Fruit fly (Drosophila melanogaster) whole organism, prepupa: ENCODE results near the gene RpL37-1.

Experiments
- CG10631 ChIP-seq: fragments of 200-800 bp; sonication (Bioruptor generic); optimal IDR thresholded peaks from 2 replicates; lab custom pipeline; 2016; ENCODE audit warnings: missing biosample characterization, missing genetic modification characterization
- CG10669 ChIP-seq: fragments of 200-800 bp; sonication (Bioruptor generic); optimal IDR thresholded peaks from 3 replicates; lab custom pipeline; 2018; ENCODE audit warnings: missing biosample characterization, mild to moderate bottlenecking, missing genetic modification characterization, moderate library complexity
- CG11294 ChIP-seq: fragments of 200-800 bp; sonication (Bioruptor generic); IDR thresholded peaks from 2 replicates; pipeline ENCODE4 v1.3.6; 2022; ENCODE audit warnings: missing biosample characterization, missing genetic modification characterization
- CG11762 ChIP-seq: fragments of 200-800 bp; sonication (Bioruptor generic); optimal IDR thresholded peaks from 3 replicates; lab custom pipeline; 2016; ENCODE audit warnings: missing biosample characterization, missing genetic modification characterization; ENCODE audit not compliant: insufficient read depth
- CG11902 ChIP-seq: fragments of 200-800 bp; sonication (Bioruptor generic); optimal IDR thresholded peaks from 3 replicates; lab custom pipeline; 2016; ENCODE audit warnings: missing biosample characterization, missing genetic modification characterization
- CG15336 ChIP-seq: fragments of 200-800 bp; sonication (Bioruptor generic); IDR thresholded peaks from 2 replicates; pipeline ENCODE4 v1.3.6; 2022; ENCODE audit warnings: missing biosample characterization, missing genetic modification characterization
- CG1621 ChIP-seq: fragments of 200-800 bp; sonication (Bioruptor generic); optimal IDR thresholded peaks from 3 replicates; lab custom pipeline; 2018; ENCODE audit warnings: missing biosample characterization, mild to moderate bottlenecking, missing genetic modification characterization
- CG16779 ChIP-seq: fragments of 200-800 bp; sonication (Bioruptor generic); optimal IDR thresholded peaks from 3 replicates; lab custom pipeline; 2017; ENCODE audit warnings: missing biosample characterization, mild to moderate bottlenecking, missing genetic modification characterization
- CG3032 ChIP-seq: fragments of 200-800 bp; optimal IDR thresholded peaks from 2 replicates; lab custom pipeline; 2019; ENCODE audit warnings: missing biosample characterization, mild to moderate bottlenecking, missing genetic modification characterization, moderate library complexity
- CG31627 ChIP-seq: fragments of 200-800 bp; sonication (Bioruptor generic); optimal IDR thresholded peaks from 3 replicates; lab custom pipeline; 2016; ENCODE audit warnings: missing biosample characterization, missing genetic modification characterization
- CG3919 ChIP-seq: fragments of 200-800 bp; sonication (Bioruptor generic); optimal IDR thresholded peaks from 3 replicates; lab custom pipeline; 2016; ENCODE audit warnings: missing biosample characterization, missing genetic modification characterization
- CG4318 ChIP-seq: fragments of 200-800 bp; sonication (Bioruptor generic); optimal IDR thresholded peaks from 3 replicates; lab custom pipeline; 2017; ENCODE audit warnings: missing biosample characterization, mild to moderate bottlenecking, missing genetic modification characterization
- CG6163 ChIP-seq: fragments of 200-800 bp; sonication (Bioruptor generic); IDR thresholded peaks from 3 replicates; pipeline ENCODE4 v1.3.6; 2022; ENCODE audit warnings: missing biosample characterization, missing genetic modification characterization
- CG6276 ChIP-seq: fragments of 200-800 bp; sonication (Bioruptor generic); optimal IDR thresholded peaks from 2 replicates; lab custom pipeline; 2017; ENCODE audit warnings: missing biosample characterization, mild to moderate bottlenecking, missing genetic modification characterization
- CG6792 ChIP-seq: fragments of 200-800 bp; sonication (Bioruptor generic); optimal IDR thresholded peaks from 3 replicates; lab custom pipeline; 2016; ENCODE audit warnings: missing biosample characterization, missing genetic modification characterization
- CG6808 ChIP-seq: fragments of 200-800 bp; sonication (Bioruptor generic); optimal IDR thresholded peaks from 3 replicates; lab custom pipeline; 2017; ENCODE audit warnings: missing biosample characterization, missing genetic modification characterization, mild to moderate bottlenecking, moderate library complexity, missing genetic modification reagents
- CG7368 ChIP-seq: fragments of 200-800 bp; sonication (Bioruptor generic); optimal IDR thresholded peaks from 3 replicates; lab custom pipeline; 2016; ENCODE audit warnings: missing biosample characterization, missing genetic modification characterization
- CG8119 ChIP-seq: fragments of 200-800 bp; sonication (Bioruptor generic); IDR thresholded peaks from 3 replicates; pipeline ENCODE4 v1.3.6; 2022; ENCODE audit warnings: missing biosample characterization, missing genetic modification characterization
- CG8319 ChIP-seq: fragments of 200-800 bp; sonication (Bioruptor generic); optimal IDR thresholded peaks from 3 replicates; lab custom pipeline; 2016; ENCODE audit warnings: missing biosample characterization, missing genetic modification characterization
- CG8632 ChIP-seq: fragments of 200-800 bp; sonication (Bioruptor generic); optimal IDR thresholded peaks from 3 replicates; lab custom pipeline; 2016; ENCODE audit warnings: missing biosample characterization, missing genetic modification characterization
- CG9139 ChIP-seq: fragments of 200-800 bp; sonication (Bioruptor generic); optimal IDR thresholded peaks from 3 replicates; lab custom pipeline; 2017; ENCODE audit warnings: missing biosample characterization, mild to moderate bottlenecking, missing genetic modification characterization
- Eip75B ChIP-seq: fragments of 200-800 bp; sonication (Bioruptor generic); optimal IDR thresholded peaks from 3 replicates; lab custom pipeline; 2016; ENCODE audit warnings: missing biosample characterization, missing genetic modification characterization
- Eip78C ChIP-seq: fragments of 200-800 bp; sonication (Bioruptor generic); peaks from one replicate; lab custom pipeline; 2016; ENCODE audit warnings: missing biosample characterization, missing genetic modification characterization
- Ets96B ChIP-seq: fragments of 200-800 bp; optimal IDR thresholded peaks from 2 replicates; lab custom pipeline; 2019; ENCODE audit warnings: missing biosample characterization, mild to moderate bottlenecking, missing genetic modification characterization, moderate library complexity
- Gug ChIP-seq: fragments of 200-800 bp; sonication (Bioruptor generic); IDR thresholded peaks from 2 replicates; pipeline ENCODE4 v1.3.6; 2022; ENCODE audit warnings: missing biosample characterization, missing genetic modification characterization
- Hr39 ChIP-seq: fragments of 200-800 bp; sonication (Bioruptor generic); optimal IDR thresholded peaks from 2 replicates; lab custom pipeline; 2016; ENCODE audit warnings: missing biosample characterization, missing genetic modification characterization
- Hr4 ChIP-seq: fragments of 200-800 bp; sonication (Bioruptor generic); optimal IDR thresholded peaks from 3 replicates; lab custom pipeline; 2016; ENCODE audit warnings: missing biosample characterization, missing genetic modification characterization
- Lpt ChIP-seq: fragments of 200-800 bp; sonication (Bioruptor generic); optimal IDR thresholded peaks from 3 replicates; lab custom pipeline; 2016; ENCODE audit warnings: missing biosample characterization, missing genetic modification characterization
- Met ChIP-seq: fragments of 200-800 bp; sonication (Bioruptor generic); optimal IDR thresholded peaks from 3 replicates; lab custom pipeline; 2016; ENCODE audit warnings: missing biosample characterization, missing genetic modification characterization
- OdsH ChIP-seq: fragments of 200-800 bp; sonication (Bioruptor generic); optimal IDR thresholded peaks from 3 replicates; lab custom pipeline; 2016; ENCODE audit warnings: missing biosample characterization, missing genetic modification characterization
- Smox ChIP-seq: fragments of 200-800 bp; sonication (Bioruptor generic); optimal IDR thresholded peaks from 3 replicates; lab custom pipeline; 2016; ENCODE audit warnings: missing biosample characterization, missing genetic modification characterization
- Sox14 ChIP-seq: fragments of 200-800 bp; sonication (Bioruptor generic); optimal IDR thresholded peaks from 3 replicates; lab custom pipeline; 2016; ENCODE audit warnings: missing biosample characterization, missing genetic modification characterization
- Sox15 ChIP-seq: fragments of 200-800 bp; sonication (Bioruptor generic); optimal IDR thresholded peaks from 3 replicates; lab custom pipeline; 2016; ENCODE audit warnings: missing biosample characterization, missing genetic modification characterization
- achi ChIP-seq: fragments of 200-800 bp; sonication (Bioruptor generic); optimal IDR thresholded peaks from 3 replicates; lab custom pipeline; 2016; ENCODE audit warnings: missing biosample characterization, missing genetic modification characterization
- acj6 ChIP-seq: fragments of 200-800 bp; sonication (Bioruptor generic); optimal IDR thresholded peaks from 3 replicates; lab custom pipeline; 2016; ENCODE audit warnings: missing biosample characterization, missing genetic modification characterization
- cyc ChIP-seq: fragments of 200-800 bp; sonication (Bioruptor generic); optimal IDR thresholded peaks from 3 replicates; lab custom pipeline; 2016; ENCODE audit warnings: missing biosample characterization, missing genetic modification characterization
- dac ChIP-seq: fragments of 200-800 bp; sonication (Bioruptor generic); optimal IDR thresholded peaks from 2 replicates; lab custom pipeline; 2017; ENCODE audit warnings: missing biosample characterization, mild to moderate bottlenecking, missing genetic modification characterization
- dsx ChIP-seq: fragments of 200-800 bp; optimal IDR thresholded peaks from 3 replicates; lab custom pipeline; 2019; ENCODE audit warnings: missing biosample characterization, mild to moderate bottlenecking, missing genetic modification characterization, moderate library complexity; ENCODE audit not compliant: poor library complexity, severe bottlenecking
- eg ChIP-seq: fragments of 200-800 bp; sonication (Bioruptor generic); IDR thresholded peaks from 3 replicates; pipeline ENCODE4 v1.3.6; 2022; ENCODE audit warnings: missing biosample characterization, missing genetic modification characterization
- esn ChIP-seq: fragments of 200-800 bp; sonication (Bioruptor generic); optimal IDR thresholded peaks from 2 replicates; lab custom pipeline; 2016; ENCODE audit warnings: missing biosample characterization, mild to moderate bottlenecking, missing genetic modification characterization, moderate library complexity
- fd59A ChIP-seq: fragments of 200-800 bp; sonication (Bioruptor generic); optimal IDR thresholded peaks from 2 replicates; lab custom pipeline; 2017; ENCODE audit warnings: missing biosample characterization, mild to moderate bottlenecking, missing genetic modification characterization, missing genetic modification reagents
- fd85E ChIP-seq: fragments of 200-800 bp; sonication (Bioruptor generic); optimal IDR thresholded peaks from 3 replicates; lab custom pipeline; 2016; ENCODE audit warnings: missing biosample characterization, missing genetic modification characterization
- fkh ChIP-seq: fragments of 200-800 bp; sonication (Bioruptor generic); optimal IDR thresholded peaks from 3 replicates; lab custom pipeline; 2017; ENCODE audit warnings: missing biosample characterization, mild to moderate bottlenecking, missing genetic modification characterization, moderate library complexity
- net ChIP-seq: fragments of 200-800 bp; sonication (Bioruptor generic); optimal IDR thresholded peaks from 3 replicates; lab custom pipeline; 2016; ENCODE audit warnings: missing biosample characterization, missing genetic modification characterization
- pdm3 ChIP-seq: fragments of 200-800 bp; sonication (Bioruptor generic); optimal IDR thresholded peaks from 3 replicates; lab custom pipeline; 2016; ENCODE audit warnings: missing biosample characterization, missing genetic modification characterization
- salr ChIP-seq, 2 experiments: fragments of 200-800 bp; sonication (Bioruptor generic); optimal IDR thresholded peaks; 3 replicates each; lab custom pipeline; 2016 to 2018; ENCODE audit warnings: missing biosample characterization in 2 of 2, missing genetic modification characterization in 2 of 2, mild to moderate bottlenecking in 1 of 2
- spab ChIP-seq: fragments of 200-800 bp; sonication (Bioruptor generic); optimal IDR thresholded peaks from 2 replicates; lab custom pipeline; 2017; ENCODE audit warnings: missing biosample characterization, mild to moderate bottlenecking, missing genetic modification characterization, missing genetic modification reagents
- ss ChIP-seq, 2 experiments: fragments of 200-800 bp; sonication (Bioruptor generic); optimal IDR thresholded peaks; 2 replicates in 1 of 2; 3 replicates in 1 of 2; lab custom pipeline; 2017 to 2018; ENCODE audit warnings: mild to moderate bottlenecking in 2 of 2, missing biosample characterization in 2 of 2, missing genetic modification characterization in 2 of 2, moderate library complexity in 1 of 2
- svp ChIP-seq: fragments of 200-800 bp; sonication (Bioruptor generic); peaks from one replicate; lab custom pipeline; 2016; ENCODE audit warnings: missing biosample characterization, missing genetic modification characterization
- topi ChIP-seq: fragments of 200-800 bp; sonication (Bioruptor generic); optimal IDR thresholded peaks from 3 replicates; lab custom pipeline; 2016; ENCODE audit warnings: missing biosample characterization, missing genetic modification characterization
- vri ChIP-seq: fragments of 200-800 bp; sonication (Bioruptor generic); optimal IDR thresholded peaks from 3 replicates; lab custom pipeline; 2016; ENCODE audit warnings: missing biosample characterization, mild to moderate bottlenecking, missing genetic modification characterization

Gene RpL37-1

dm6 chrX:15138994-15139863 is at the start of gene RpL37-1:
Gene RpL37-1 (minus strand): TSS chrX:15139367.
- no peak for TF ChIP-seq Gug
- peak; percentile 32 for TF ChIP-seq CG3032 (tag; lab: Kevin White, UChicago)
- TF ChIP-seq fd85E (GFP tag; lab: Kevin White, UChicago): no peak
- no peak for TF ChIP-seq CG15336 (GFP tag; lab: Robert Waterston, UW)
- no peak for TF ChIP-seq CG16779 (tag; lab: Kevin White, UChicago)
- TF ChIP-seq CG11762 (GFP tag; lab: Kevin White, UChicago): no peak
- peak; percentile 63 for TF ChIP-seq esn (GFP tag; lab: Kevin White, UChicago)
- TF ChIP-seq cyc (GFP tag; lab: Kevin White, UChicago): peak; percentile 61
- no peak for TF ChIP-seq CG8119 (GFP tag; lab: Robert Waterston, UW)
- peak; percentile 2 for TF ChIP-seq Sox15 (GFP tag; lab: Kevin White, UChicago)
- TF ChIP-seq net (GFP tag; lab: Kevin White, UChicago): peak; percentile 58
- no peak for TF ChIP-seq CG4318
- peak; percentile 71 for TF ChIP-seq Eip75B
- TF ChIP-seq vri (GFP tag; lab: Kevin White, UChicago): peak; percentile 47
- TF ChIP-seq acj6 (GFP tag; lab: Kevin White, UChicago): peak; percentile 27
- peak; percentile 17 for TF ChIP-seq CG10631
- TF ChIP-seq ss (GFP tag; optimal IDR thresholded peaks at IDR 0.05; lab: Kevin White, UChicago): peak; percentile 12 to 62
- peak; percentile 55 for TF ChIP-seq topi (GFP tag; lab: Kevin White, UChicago)
- peak; percentile 36 for TF ChIP-seq CG31627 (GFP tag; lab: Kevin White, UChicago)
- peak; percentile 57 for TF ChIP-seq Met (GFP tag; lab: Kevin White, UChicago)
- no peak for TF ChIP-seq CG6792 (GFP tag; lab: Kevin White, UChicago)
- TF ChIP-seq CG9139: peak; percentile 10
- TF ChIP-seq CG6808 (GFP tag; lab: Kevin White, UChicago): peak; percentile 20
- peak; percentile 50 for TF ChIP-seq pdm3
- TF ChIP-seq achi (GFP tag; lab: Kevin White, UChicago): peak; percentile 25
- no peak for TF ChIP-seq Lpt
- TF ChIP-seq salr (GFP tag; optimal IDR thresholded peaks at IDR 0.05; lab: Kevin White, UChicago): no peak
- no peak for TF ChIP-seq dac (GFP tag; lab: Kevin White, UChicago)
- TF ChIP-seq CG8632: peak; percentile 38
- peak; percentile 71 for TF ChIP-seq eg (GFP tag; lab: Robert Waterston, UW)
- peak; percentile 60 for TF ChIP-seq CG3919 (GFP tag; lab: Kevin White, UChicago)
- peak; percentile 3 for TF ChIP-seq Sox14 (GFP tag; lab: Kevin White, UChicago)
- TF ChIP-seq OdsH (GFP tag; lab: Kevin White, UChicago): peak; percentile 26
- no peak for TF ChIP-seq fkh
- peak; percentile 72 for TF ChIP-seq CG6163 (GFP tag; lab: Robert Waterston, UW)
- TF ChIP-seq Hr4 (GFP tag; lab: Kevin White, UChicago): no peak
- no peak for TF ChIP-seq CG11902 (GFP tag; lab: Kevin White, UChicago)
- TF ChIP-seq fd59A (GFP tag; lab: Kevin White, UChicago): no peak
- no peak for TF ChIP-seq CG10669 (GFP tag; lab: Kevin White, UChicago)
- TF ChIP-seq Hr39 (GFP tag; lab: Kevin White, UChicago): peak; percentile 51
- TF ChIP-seq Smox (GFP tag; lab: Kevin White, UChicago): peak; percentile 26
- TF ChIP-seq svp (GFP tag; lab: Kevin White, UChicago): no peak
- no peak for TF ChIP-seq spab (GFP tag; lab: Kevin White, UChicago)
- no peak for TF ChIP-seq Ets96B (tag; lab: Kevin White, UChicago)
- peak; percentile 85 for TF ChIP-seq Eip78C (GFP tag; lab: Kevin White, UChicago)
- no peak for TF ChIP-seq CG11294
- no peak for TF ChIP-seq CG6276 (GFP tag; lab: Kevin White, UChicago)
- TF ChIP-seq CG1621 (tag; lab: Kevin White, UChicago): peak; percentile 9
- TF ChIP-seq dsx (GFP tag; lab: Kevin White, UChicago): no peak
- no peak for TF ChIP-seq CG8319
- peak; percentile 19 for TF ChIP-seq CG7368
